Fruit fly (Drosophila melanogaster): ENCODE data around the gene CG15482.

The CG15482 gene

dm6 chr2L:13176701-13177249 lies 34.8 kb downstream of the CG15482 start, which contains the start of the genes Sfmbt and CG5439 (continued):
- TF ChIP-seq CG17912 (GFP tag; optimal IDR thresholded peaks at IDR 0.05) (peak; percentile 72), CG2678 (tag; optimal IDR thresholded peaks at IDR 0.05) (no peak), danr (GFP tag; IDR thresholded peaks at IDR 0.05) (no peak), CG31388 (GFP tag; optimal IDR thresholded peaks at IDR 0.05) (peak; percentile 52), CG12104 (GFP tag; optimal IDR thresholded peaks at IDR 0.05) (peak; percentile 69), disco-r (GFP tag; optimal IDR thresholded peaks at IDR 0.05) (peak; percentile 21), CG15269 (tag; optimal IDR thresholded peaks at IDR 0.05) (no peak), Elba2 (GFP tag; optimal IDR thresholded peaks at IDR 0.05) (peak; percentile 68), CG9876 (GFP tag; optimal IDR thresholded peaks at IDR 0.05) (peak; percentile 69), CG12769 (tag; optimal IDR thresholded peaks at IDR 0.05) (no peak), CG2116 (GFP tag; optimal IDR thresholded peaks at IDR 0.05) (peak; percentile 89), chif (GFP tag; optimal IDR thresholded peaks at IDR 0.05) (peak; percentile 58 to 69), Spps (tag; optimal IDR thresholded peaks at IDR 0.05) (peak; percentile 22), CG3407 (GFP tag; optimal IDR thresholded peaks at IDR 0.05) (no peak), Usf (GFP tag; optimal IDR thresholded peaks at IDR 0.05) (peak; percentile 69), CG3847 (GFP tag; IDR thresholded peaks at IDR 0.05) (peak; percentile 81), CG11504 (tag; optimal IDR thresholded peaks at IDR 0.05) (no peak), ttk (GFP tag; IDR thresholded peaks at IDR 0.05) (peak; percentile 30; the same call in 1 of the 2 replicates), az2 (GFP tag; optimal IDR thresholded peaks at IDR 0.05) (peak; percentile 71), yki (optimal IDR thresholded peaks at IDR 0.05) (no peak), Rfx (GFP tag; IDR thresholded peaks at IDR 0.05) (peak; percentile 77), CG4282 (GFP tag; optimal IDR thresholded peaks at IDR 0.05) (no peak), Ptx1 (GFP tag; IDR thresholded peaks at IDR 0.05) (peak; percentile 67), salm (tag; optimal IDR thresholded peaks at IDR 0.05) (peak; percentile 5), grau (tag; optimal IDR thresholded peaks at IDR 0.05) (peak; percentile 79), CG8765 (GFP tag; IDR thresholded peaks at IDR 0.05) (0 out of 2 replicates have a peak, but pooled peaks have one; percentile 33), CG9609 (GFP tag; optimal IDR thresholded peaks at IDR 0.05) (peak; percentile 78), cg (GFP tag; optimal IDR thresholded peaks at IDR 0.05) (no peak), CG3281 (GFP tag; optimal IDR thresholded peaks at IDR 0.05) (peak; percentile 84), gcm2 (GFP tag; optimal IDR thresholded peaks at IDR 0.05) (no peak), CG6791 (GFP tag; IDR thresholded peaks at IDR 0.05; ENCODE audit: partially characterized antibody) (0 out of 3 replicates have a peak, but pooled peaks have one; percentile 35), CG11456 (GFP tag; IDR thresholded peaks at IDR 0.05) (peak; percentile 81), CG8924 (tag; optimal IDR thresholded peaks at IDR 0.05) (peak; percentile 80), Oaz (GFP tag; IDR thresholded peaks at IDR 0.05) (peak; percentile 9; the same call in 1 of the 2 replicates), ERR (GFP tag; optimal IDR thresholded peaks at IDR 0.05) (peak; percentile 71), Abd-B (GFP tag; optimal IDR thresholded peaks at IDR 0.05) (no peak), CG3163 (GFP tag; optimal IDR thresholded peaks at IDR 0.05) (peak; percentile 60), kah (GFP tag; optimal IDR thresholded peaks at IDR 0.05) (no peak), Nf-YB (GFP tag; optimal IDR thresholded peaks at IDR 0.05) (peak; percentile 21), Mrtf (GFP tag; IDR thresholded peaks at IDR 0.05) (peak; percentile 70), da (GFP tag; optimal IDR thresholded peaks at IDR 0.05) (peak; percentile 56), Stat92E (GFP tag; optimal IDR thresholded peaks at IDR 0.05) (peak in 1 of 3 experiments; percentile 30), pho (GFP tag; optimal IDR thresholded peaks at IDR 0.05) (peak; percentile 88), Dbx (GFP tag; IDR thresholded peaks at IDR 0.05) (peak; percentile 87), usp (GFP tag; optimal IDR thresholded peaks at IDR 0.05) (no peak), btn (GFP tag; optimal IDR thresholded peaks at IDR 0.05) (peak; percentile 19), MESR4 (GFP tag; optimal IDR thresholded peaks at IDR 0.05) (no peak), H15 (GFP tag; IDR thresholded peaks at IDR 0.05) (peak; percentile 25; the same call in 1 of the 3 replicates), Tbp (GFP tag; optimal IDR thresholded peaks at IDR 0.05) (no peak), pb (GFP tag; optimal IDR thresholded peaks at IDR 0.05) (peak; percentile 60), Atf3 (GFP tag; optimal IDR thresholded peaks at IDR 0.05) (peak; percentile 53)

Data from whole organism, embryonic.